Worm (Caenorhabditis elegans) whole organism, L2 larva: ENCODE data around the gene T25B6.4.

Experiments
- ZK546.5 ChIP-seq: sonication (generic microtip); optimal IDR thresholded peaks from 2 replicates; lab custom pipeline; 2017; ENCODE audit warnings: missing biosample characterization, missing genetic modification characterization
- aly-2 ChIP-seq: fragments of 150-350 bp; optimal IDR thresholded peaks from 2 replicates; lab custom pipeline; 2014; ENCODE audit warnings: missing biosample characterization, missing genetic modification characterization
- ama-1 ChIP-seq: fragments of 150-350 bp; optimal IDR thresholded peaks from 2 replicates; lab custom pipeline; 2018; ENCODE audit warnings: inconsistent platforms
- ceh-16 ChIP-seq: fragments of 150-350 bp; optimal IDR thresholded peaks from 2 replicates; lab custom pipeline; 2014; ENCODE audit warnings: missing biosample characterization, missing genetic modification characterization
- egl-27 ChIP-seq: sonication (generic microtip); optimal IDR thresholded peaks from 3 replicates; lab custom pipeline; 2017; ENCODE audit warnings: missing biosample characterization, missing genetic modification reagents, missing genetic modification characterization
- elt-1 ChIP-seq: fragments of 150-350 bp; optimal IDR thresholded peaks from 2 replicates; lab custom pipeline; 2014; ENCODE audit warnings: missing biosample characterization, missing genetic modification characterization
- elt-3 ChIP-seq: sonication (generic microtip); optimal IDR thresholded peaks from 2 replicates; lab custom pipeline; 2017; ENCODE audit warnings: missing biosample characterization, missing genetic modification characterization
- fos-1 ChIP-seq: fragments of 150-350 bp; optimal IDR thresholded peaks from 2 replicates; lab custom pipeline; 2014; ENCODE audit warnings: missing biosample characterization, missing genetic modification characterization
- lin-13 ChIP-seq: fragments of 150-350 bp; optimal IDR thresholded peaks from 2 replicates; lab custom pipeline; 2014; ENCODE audit warnings: missing biosample characterization, missing genetic modification reagents, missing genetic modification characterization
- lsy-2 ChIP-seq, 2 experiments: fragments of 150-350 bp in 1 of 2; sonication (generic microtip) in 1 of 2; optimal IDR thresholded peaks; 2 replicates each; lab custom pipeline; 2014 to 2017; ENCODE audit warnings: missing biosample characterization in 2 of 2, missing genetic modification characterization in 2 of 2
- mbf-1 ChIP-seq: sonication (generic microtip); optimal IDR thresholded peaks from 2 replicates; lab custom pipeline; 2017; ENCODE audit warnings: missing biosample characterization, missing genetic modification characterization
- nhr-10 ChIP-seq: sonication (generic microtip); optimal IDR thresholded peaks from 2 replicates; lab custom pipeline; 2017; ENCODE audit warnings: missing biosample characterization, missing genetic modification characterization
- nhr-12 ChIP-seq: fragments of 150-350 bp; optimal IDR thresholded peaks from 2 replicates; lab custom pipeline; 2014; ENCODE audit warnings: missing biosample characterization, missing genetic modification characterization
- nhr-129 ChIP-seq: fragments of 150-350 bp; optimal IDR thresholded peaks from 2 replicates; lab custom pipeline; 2014; ENCODE audit warnings: missing biosample characterization, missing genetic modification characterization
- nhr-21 ChIP-seq: fragments of 150-350 bp; optimal IDR thresholded peaks from 2 replicates; lab custom pipeline; 2014; ENCODE audit warnings: missing biosample characterization, missing genetic modification characterization
- nhr-23 ChIP-seq: fragments of 150-350 bp; optimal IDR thresholded peaks from 2 replicates; lab custom pipeline; 2014; ENCODE audit warnings: missing biosample characterization, missing genetic modification reagents, missing genetic modification characterization
- nhr-237 ChIP-seq: fragments of 150-350 bp; optimal IDR thresholded peaks from 2 replicates; lab custom pipeline; 2014; ENCODE audit warnings: missing biosample characterization, missing genetic modification characterization
- nhr-25 ChIP-seq: fragments of 150-350 bp; sonication (generic microtip); optimal IDR thresholded peaks from 3 replicates; lab custom pipeline; 2014; ENCODE audit warnings: missing biosample characterization, missing genetic modification characterization
- peb-1 ChIP-seq: fragments of 150-350 bp; optimal IDR thresholded peaks from 2 replicates; lab custom pipeline; 2014; ENCODE audit warnings: missing biosample characterization, missing genetic modification characterization
- sem-4 ChIP-seq: fragments of 150-350 bp; optimal IDR thresholded peaks from 2 replicates; lab custom pipeline; 2014; ENCODE audit warnings: missing biosample characterization, missing genetic modification reagents, missing genetic modification characterization
- skn-1 ChIP-seq: sonication (generic microtip); optimal IDR thresholded peaks from 2 replicates; lab custom pipeline; 2017; ENCODE audit warnings: missing biosample characterization, missing genetic modification characterization
- sma-3 ChIP-seq: sonication (generic microtip); optimal IDR thresholded peaks from 2 replicates; lab custom pipeline; 2016; ENCODE audit warnings: missing genetic modification reagents, missing genetic modification characterization, missing compliant biosample characterization
- sma-9 ChIP-seq, 2 experiments: fragments of 150-350 bp in 1 of 2; sonication (generic microtip) in 1 of 2; optimal IDR thresholded peaks; 2 replicates each; lab custom pipeline; 2014 to 2016; ENCODE audit warnings: missing genetic modification characterization in 2 of 2, mild to moderate bottlenecking in 1 of 2, missing biosample characterization in 1 of 2, missing compliant biosample characterization in 1 of 2, missing genetic modification reagents in 1 of 2, moderate library complexity in 1 of 2
- unc-39 ChIP-seq: fragments of 150-350 bp; optimal IDR thresholded peaks from 2 replicates; lab custom pipeline; 2014; ENCODE audit warnings: missing biosample characterization, missing genetic modification characterization
- unc-55 ChIP-seq: fragments of 150-350 bp; sonication (generic microtip); optimal IDR thresholded peaks from 3 replicates; lab custom pipeline; 2014; ENCODE audit warnings: missing biosample characterization, missing genetic modification reagents, missing genetic modification characterization
- unc-62 ChIP-seq: fragments of 150-350 bp; optimal IDR thresholded peaks from 2 replicates; lab custom pipeline; 2014; ENCODE audit warnings: missing biosample characterization, missing genetic modification reagents, missing genetic modification characterization
- ztf-1 ChIP-seq: fragments of 200-800 bp; sonication (Bioruptor generic); conservative IDR thresholded peaks from 2 replicates; pipeline ENCODE4 v1.3.6; 2022; ENCODE audit warnings: missing genetic modification characterization, missing compliant biosample characterization
- ztf-11 ChIP-seq: sonication (generic microtip); optimal IDR thresholded peaks from 2 replicates; lab custom pipeline; 2017; ENCODE audit warnings: missing biosample characterization, missing genetic modification characterization
- ztf-4 ChIP-seq: fragments of 150-350 bp; optimal IDR thresholded peaks from 2 replicates; lab custom pipeline; 2014; ENCODE audit warnings: missing biosample characterization, missing genetic modification characterization

T25B6.4 gene

ce11 chrX:9053426-9053825 is 37.9 kb downstream of the T25B6.4 start:
- TF ChIP-seq sma-3 (GFP tag; lab: Kevin White, UChicago) (peak; percentile 16), egl-27 (tag; lab: Kevin White, UChicago) (no peak)

ce11 chrX:9057352-9057751 is 41.8 kb downstream of the T25B6.4 start, which contains the start of gene F47E1.2:
TSS of gene F47E1.2 (plus strand) at chrX:9057652.
- TF ChIP-seq elt-1 (tag; lab: Kevin White, UChicago): no peak
- TF ChIP-seq lin-13 (GFP tag; lab: Kevin White, UChicago): no peak
- TF ChIP-seq ZK546.5: no peak
- TF ChIP-seq sem-4 (tag; lab: Kevin White, UChicago): no peak
- TF ChIP-seq unc-39 (tag; lab: Kevin White, UChicago): no peak
- no peak for TF ChIP-seq unc-62
- no peak for TF ChIP-seq skn-1 (tag; lab: Kevin White, UChicago)
- no peak for TF ChIP-seq fos-1
- TF ChIP-seq unc-55: no peak

- TF ChIP-seq egl-27 (tag; lab: Kevin White, UChicago): no peak
- TF ChIP-seq, all 48 proteins: peak for 0
These were observed 47.0 kb downstream of the T25B6.4 start, which contains the start of gene F47E1.4 for ce11 chrX:9062523-9062922. TSS of gene F47E1.4 (plus strand) at chrX:9062823.

ce11 chrX:9063439-9063838 is 47.9 kb downstream of the T25B6.4 start:
- TF ChIP-seq lsy-2 (tag; optimal IDR thresholded peaks at IDR 0.05; lab: Kevin White, UChicago) (no peak), fos-1 (no peak), mbf-1 (no peak), nhr-129 (no peak), ama-1 (lab: Kevin White, UChicago) (no peak), ztf-1 (GFP tag; lab: Robert Waterston, UW) (no peak), elt-1 (tag; lab: Kevin White, UChicago) (no peak), aly-2 (no peak), ceh-16 (no peak), elt-3 (tag; lab: Kevin White, UChicago) (no peak), sma-9 (GFP tag; optimal IDR thresholded peaks at IDR 0.05; lab: Kevin White, UChicago) (no peak), sma-9 (tag; optimal IDR thresholded peaks at IDR 0.05; lab: Kevin White, UChicago) (no peak), nhr-10 (tag; lab: Kevin White, UChicago) (no peak), peb-1 (no peak), nhr-12 (tag; lab: Kevin White, UChicago) (no peak), nhr-25 (tag; lab: Kevin White, UChicago) (no peak), ztf-4 (tag; lab: Kevin White, UChicago) (no peak), nhr-21 (tag; lab: Kevin White, UChicago) (no peak), nhr-23 (tag; lab: Kevin White, UChicago) (no peak), ztf-11 (tag; lab: Kevin White, UChicago) (no peak), nhr-237 (tag; lab: Kevin White, UChicago) (no peak)
- TF ChIP-seq, all 48 proteins: peak for 0
